Worm (Caenorhabditis elegans) whole organism, L1 larva: ENCODE data around the gene nduf-9.

Source experiments
- C04F5.9 ChIP-seq: sonication (generic microtip); optimal IDR thresholded peaks from 2 replicates; lab custom pipeline; 2016; ENCODE audit warnings: missing genetic modification characterization, missing compliant biosample characterization
- C16A3.4 ChIP-seq: fragments of 150-350 bp; optimal IDR thresholded peaks from 2 replicates; lab custom pipeline; 2014; ENCODE audit warnings: missing biosample characterization, missing genetic modification characterization
- C34B4.2 ChIP-seq: sonication (generic microtip); optimal IDR thresholded peaks from 2 replicates; lab custom pipeline; 2017; ENCODE audit warnings: mild to moderate bottlenecking, missing genetic modification characterization, missing compliant biosample characterization
- Y116A8C.19 ChIP-seq: sonication (generic microtip); optimal IDR thresholded peaks from 2 replicates; lab custom pipeline; 2016; ENCODE audit warnings: missing compliant biosample characterization, missing genetic modification characterization, borderline replicate concordance
- aha-1 ChIP-seq: fragments of 150-350 bp; optimal IDR thresholded peaks from 2 replicates; lab custom pipeline; 2014; ENCODE audit warnings: missing biosample characterization, missing genetic modification characterization
- alr-1 ChIP-seq: fragments of 200-800 bp; sonication (Bioruptor generic); optimal IDR thresholded peaks from 2 replicates; lab custom pipeline; 2018; ENCODE audit warnings: borderline replicate concordance, mild to moderate bottlenecking, missing genetic modification characterization, missing compliant biosample characterization
- aly-2 ChIP-seq: fragments of 150-350 bp; optimal IDR thresholded peaks from 2 replicates; lab custom pipeline; 2014; ENCODE audit warnings: missing biosample characterization, missing genetic modification characterization
- ama-1 ChIP-seq: fragments of 150-350 bp; optimal IDR thresholded peaks from 2 replicates; lab custom pipeline; 2014
- ceh-63 ChIP-seq: fragments of 200-800 bp; sonication (Bioruptor generic); optimal IDR thresholded peaks from 2 replicates; lab custom pipeline; 2018; ENCODE audit warnings: mild to moderate bottlenecking, missing genetic modification characterization, missing compliant biosample characterization
- ceh-8 ChIP-seq: fragments of 200-800 bp; sonication (Bioruptor generic); optimal IDR thresholded peaks from 2 replicates; lab custom pipeline; 2018; ENCODE audit warnings: mild to moderate bottlenecking, missing genetic modification characterization, moderate library complexity, missing compliant biosample characterization
- ceh-82 ChIP-seq, 3 experiments: fragments of 150-350 bp in 1 of 3; sonication (generic microtip) in 2 of 3; optimal IDR thresholded peaks; 2 replicates each; lab custom pipeline; 2014 to 2017; ENCODE audit warnings: missing biosample characterization in 3 of 3, missing genetic modification characterization in 3 of 3
- dpl-1 ChIP-seq, 3 experiments: fragments of 150-350 bp in 2 of 3; sonication (generic microtip) in 1 of 3; optimal IDR thresholded peaks; 2 replicates each; lab custom pipeline; 2014 to 2017; ENCODE audit warnings: missing biosample characterization in 3 of 3, missing genetic modification characterization in 3 of 3, missing genetic modification reagents in 3 of 3
- dsc-1 ChIP-seq: sonication (generic microtip); optimal IDR thresholded peaks from 2 replicates; lab custom pipeline; 2016; ENCODE audit warnings: mild to moderate bottlenecking, missing genetic modification characterization, missing compliant biosample characterization
- efl-3 ChIP-seq: fragments of 200-800 bp; sonication (Bioruptor generic); optimal IDR thresholded peaks from 2 replicates; lab custom pipeline; 2018; ENCODE audit warnings: mild to moderate bottlenecking, missing genetic modification characterization, missing compliant biosample characterization
- elt-3 ChIP-seq, 6 experiments: fragments of 150-350 bp in 1 of 6; sonication (generic microtip); optimal IDR thresholded peaks; 2 replicates each; lab custom pipeline; 2017 to 2018; ENCODE audit warnings: missing biosample characterization in 6 of 6, missing genetic modification characterization in 6 of 6, inconsistent platforms in 1 of 6
- ets-5 ChIP-seq: fragments of 200-800 bp; sonication (Bioruptor generic); IDR thresholded peaks from 2 replicates; pipeline ENCODE4 v1.3.6; 2022; ENCODE audit warnings: missing genetic modification characterization, missing compliant biosample characterization
- fkh-10 ChIP-seq: sonication (generic microtip); optimal IDR thresholded peaks from 2 replicates; lab custom pipeline; 2017; ENCODE audit warnings: missing biosample characterization, missing genetic modification reagents, missing genetic modification characterization
- fkh-8 ChIP-seq: sonication (generic microtip); optimal IDR thresholded peaks from 2 replicates; lab custom pipeline; 2016; ENCODE audit warnings: mild to moderate bottlenecking, missing genetic modification characterization, missing compliant biosample characterization
- fos-1 ChIP-seq: fragments of 150-350 bp; optimal IDR thresholded peaks from 2 replicates; lab custom pipeline; 2014; ENCODE audit warnings: missing biosample characterization, missing genetic modification characterization
- grh-1 ChIP-seq: fragments of 200-800 bp; sonication (Bioruptor generic); IDR thresholded peaks from 2 replicates; pipeline ENCODE4 v1.3.6; 2022; ENCODE audit warnings: missing genetic modification reagents, missing genetic modification characterization, missing compliant biosample characterization
- irx-1 ChIP-seq: sonication (generic microtip); optimal IDR thresholded peaks from 2 replicates; lab custom pipeline; 2016; ENCODE audit warnings: missing genetic modification characterization, missing compliant biosample characterization
- isw-1 ChIP-seq: fragments of 200-800 bp; sonication (Bioruptor generic); IDR thresholded peaks from 2 replicates; pipeline ENCODE4 v1.3.6; 2022; ENCODE audit warnings: missing genetic modification characterization, missing compliant biosample characterization
- lin-14 ChIP-seq: fragments of 200-800 bp; sonication (Bioruptor generic); optimal IDR thresholded peaks from 2 replicates; lab custom pipeline; 2018; ENCODE audit warnings: mild to moderate bottlenecking, missing genetic modification characterization, moderate library complexity, missing compliant biosample characterization
- lin-39 ChIP-seq: fragments of 150-350 bp; optimal IDR thresholded peaks from 2 replicates; lab custom pipeline; 2014; ENCODE audit warnings: missing biosample characterization, missing genetic modification reagents, missing genetic modification characterization
- lir-3 ChIP-seq: sonication (generic microtip); optimal IDR thresholded peaks from 2 replicates; lab custom pipeline; 2016; ENCODE audit warnings: mild to moderate bottlenecking, missing genetic modification characterization, moderate library complexity, missing compliant biosample characterization; ENCODE audit not compliant: poor library complexity
- lsy-2 ChIP-seq, 2 experiments: fragments of 150-350 bp; optimal IDR thresholded peaks; 2 replicates each; lab custom pipeline; 2014; ENCODE audit warnings: missing biosample characterization in 2 of 2, missing genetic modification characterization in 2 of 2
- mef-2 ChIP-seq: fragments of 150-350 bp; optimal IDR thresholded peaks from 2 replicates; lab custom pipeline; 2014; ENCODE audit warnings: missing biosample characterization, missing genetic modification characterization
- nhr-11 ChIP-seq: fragments of 150-350 bp; optimal IDR thresholded peaks from 2 replicates; lab custom pipeline; 2014; ENCODE audit warnings: missing biosample characterization, missing genetic modification characterization
- nhr-12 ChIP-seq: sonication (generic microtip); optimal IDR thresholded peaks from 2 replicates; lab custom pipeline; 2017; ENCODE audit warnings: missing biosample characterization, missing genetic modification characterization
- nhr-19 ChIP-seq: fragments of 200-800 bp; sonication (Bioruptor generic); conservative IDR thresholded peaks from 2 replicates; pipeline ENCODE4 v1.3.6; 2022; ENCODE audit warnings: missing genetic modification characterization, missing compliant biosample characterization
- nhr-20 ChIP-seq: sonication (generic microtip); optimal IDR thresholded peaks from 2 replicates; lab custom pipeline; 2016; ENCODE audit warnings: mild to moderate bottlenecking, missing genetic modification characterization, missing compliant biosample characterization
- nhr-237 ChIP-seq: fragments of 150-350 bp; optimal IDR thresholded peaks from 2 replicates; lab custom pipeline; 2014; ENCODE audit warnings: missing biosample characterization, missing genetic modification characterization
- nhr-28 ChIP-seq: fragments of 150-350 bp; optimal IDR thresholded peaks from 2 replicates; lab custom pipeline; 2014; ENCODE audit warnings: missing biosample characterization, missing genetic modification characterization
- nhr-47 ChIP-seq: sonication (generic microtip); optimal IDR thresholded peaks from 2 replicates; lab custom pipeline; 2016; ENCODE audit warnings: mild to moderate bottlenecking, missing genetic modification characterization, moderate library complexity, missing compliant biosample characterization
- nhr-71 ChIP-seq: sonication (generic microtip); optimal IDR thresholded peaks from 2 replicates; lab custom pipeline; 2016; ENCODE audit warnings: mild to moderate bottlenecking, missing genetic modification characterization, moderate library complexity, missing compliant biosample characterization
- nhr-76 ChIP-seq: sonication (generic microtip); optimal IDR thresholded peaks from 2 replicates; lab custom pipeline; 2017; ENCODE audit warnings: missing biosample characterization, missing genetic modification characterization
- nhr-90 ChIP-seq: sonication (generic microtip); optimal IDR thresholded peaks from 2 replicates; lab custom pipeline; 2016; ENCODE audit warnings: mild to moderate bottlenecking, missing genetic modification characterization, missing compliant biosample characterization; ENCODE audit not compliant: poor library complexity
- pag-3 ChIP-seq: sonication (generic microtip); optimal IDR thresholded peaks from 2 replicates; lab custom pipeline; 2017; ENCODE audit warnings: missing genetic modification characterization, mild to moderate bottlenecking, missing compliant biosample characterization, antibody characterized with exemption, borderline replicate concordance; ENCODE audit not compliant: insufficient read depth
- pax-3 ChIP-seq: fragments of 200-800 bp; sonication (Bioruptor generic); optimal IDR thresholded peaks from 2 replicates; lab custom pipeline; 2018; ENCODE audit warnings: mild to moderate bottlenecking, missing genetic modification characterization, moderate library complexity, missing compliant biosample characterization
- pqm-1 ChIP-seq: sonication (generic microtip); optimal IDR thresholded peaks from 3 replicates; lab custom pipeline; 2017; ENCODE audit warnings: missing biosample characterization, missing genetic modification characterization
- skn-1 ChIP-seq: fragments of 150-350 bp; optimal IDR thresholded peaks from 2 replicates; lab custom pipeline; 2014; ENCODE audit warnings: missing biosample characterization, missing genetic modification characterization
- snpc-4 ChIP-seq: fragments of 150-350 bp; optimal IDR thresholded peaks from 2 replicates; lab custom pipeline; 2014; ENCODE audit warnings: missing biosample characterization, missing genetic modification characterization
- snu-23 ChIP-seq: sonication (generic microtip); optimal IDR thresholded peaks from 2 replicates; lab custom pipeline; 2016; ENCODE audit warnings: missing genetic modification characterization, missing compliant biosample characterization
- sox-4 ChIP-seq: sonication (generic microtip); optimal IDR thresholded peaks from 2 replicates; lab custom pipeline; 2016; ENCODE audit warnings: missing genetic modification characterization, missing compliant biosample characterization
- sptf-1 ChIP-seq: fragments of 150-350 bp; optimal IDR thresholded peaks from 2 replicates; lab custom pipeline; 2014; ENCODE audit warnings: missing biosample characterization, missing genetic modification characterization
- sup-37 ChIP-seq: fragments of 200-800 bp; sonication (Bioruptor generic); optimal IDR thresholded peaks from 2 replicates; lab custom pipeline; 2018; ENCODE audit warnings: mild to moderate bottlenecking, missing genetic modification characterization, missing compliant biosample characterization
- unc-30 ChIP-seq: sonication (generic microtip); optimal IDR thresholded peaks from 2 replicates; lab custom pipeline; 2017; ENCODE audit warnings: missing biosample characterization, missing genetic modification characterization
- unc-62 ChIP-seq: fragments of 150-350 bp; optimal IDR thresholded peaks from 2 replicates; lab custom pipeline; 2014; ENCODE audit warnings: missing biosample characterization, missing genetic modification reagents, missing genetic modification characterization
- unc-98 ChIP-seq: fragments of 200-800 bp; sonication (Bioruptor generic); IDR thresholded peaks from 2 replicates; pipeline ENCODE4 v1.3.6; 2022; ENCODE audit warnings: missing genetic modification characterization, missing compliant biosample characterization
- vab-15 ChIP-seq: sonication (generic microtip); optimal IDR thresholded peaks from 2 replicates; lab custom pipeline; 2017; ENCODE audit warnings: missing genotype, mild to moderate bottlenecking, missing genetic modification characterization, missing compliant biosample characterization
- xbp-1 ChIP-seq: sonication (generic microtip); optimal IDR thresholded peaks from 2 replicates; lab custom pipeline; 2016; ENCODE audit warnings: missing genetic modification characterization, missing compliant biosample characterization
- zag-1 ChIP-seq: fragments of 150-350 bp; optimal IDR thresholded peaks from 2 replicates; lab custom pipeline; 2014; ENCODE audit warnings: missing biosample characterization, missing genetic modification characterization
- zip-4 ChIP-seq: fragments of 200-800 bp; sonication (Bioruptor generic); optimal IDR thresholded peaks from 2 replicates; lab custom pipeline; 2018; ENCODE audit warnings: mild to moderate bottlenecking, missing genetic modification characterization, moderate library complexity, missing compliant biosample characterization
- ztf-11 ChIP-seq, 2 experiments: sonication (generic microtip); optimal IDR thresholded peaks; 2 replicates each; lab custom pipeline; 2016 to 2017; ENCODE audit warnings: missing genetic modification characterization in 2 of 2, missing biosample characterization in 1 of 2, missing compliant biosample characterization in 1 of 2

Gene nduf-9

ce11 chrIII:3220287-3220686 lies 28.1 kb downstream of the nduf-9 start:
- TF ChIP-seq sox-4 (no peak), elt-3 (tag; optimal IDR thresholded peaks at IDR 0.05; lab: Kevin White, UChicago) (no peak), zag-1 (tag; lab: Kevin White, UChicago) (no peak), snpc-4 (no peak), dpl-1 (GFP tag; optimal IDR thresholded peaks at IDR 0.05; lab: Kevin White, UChicago) (peak in 1 of 3 experiments; percentile 15), isw-1 (0 out of 2 replicates have a peak, but pooled peaks have one; percentile 19), alr-1 (tag; lab: Kevin White, UChicago) (no peak), unc-62 (no peak), nhr-47 (tag; lab: Kevin White, UChicago) (peak; percentile 59), ztf-11 (tag; optimal IDR thresholded peaks at IDR 0.05; lab: Kevin White, UChicago) (no peak), fkh-10 (peak; percentile 5), pag-3 (tag; lab: Kevin White, UChicago) (no peak), nhr-20 (tag; lab: Kevin White, UChicago) (no peak), ama-1 (no peak), fkh-8 (tag; lab: Kevin White, UChicago) (peak; percentile 68), lsy-2 (tag; optimal IDR thresholded peaks at IDR 0.05; lab: Kevin White, UChicago) (peak; percentile 29 to 51), unc-98 (no peak), nhr-11 (tag; lab: Kevin White, UChicago) (no peak), dsc-1 (peak; percentile 1), lir-3 (no peak), lin-14 (GFP tag; lab: Kevin White, UChicago) (peak; percentile 89), mef-2 (tag; lab: Kevin White, UChicago) (no peak), ceh-63 (GFP tag; lab: Kevin White, UChicago) (no peak), aly-2 (tag; lab: Kevin White, UChicago) (no peak), nhr-90 (tag; lab: Kevin White, UChicago) (no peak), ets-5 (no peak), nhr-28 (tag; lab: Kevin White, UChicago) (no peak), sup-37 (GFP tag; lab: Kevin White, UChicago) (no peak), pax-3 (tag; lab: Kevin White, UChicago) (no peak), nhr-237 (tag; lab: Kevin White, UChicago) (no peak), efl-3 (GFP tag; lab: Kevin White, UChicago) (no peak), zip-4 (GFP tag; lab: Kevin White, UChicago) (no peak), C16A3.4 (tag; lab: Kevin White, UChicago) (no peak), xbp-1 (no peak), unc-30 (tag; lab: Kevin White, UChicago) (no peak), nhr-71 (peak; percentile 59), sptf-1 (tag; lab: Kevin White, UChicago) (no peak), pqm-1 (tag; lab: Kevin White, UChicago) (no peak), snu-23 (peak; percentile 33), lin-39 (no peak), grh-1 (GFP tag; lab: Robert Waterston, UW) (no peak), skn-1 (no peak), nhr-76 (tag; lab: Kevin White, UChicago) (no peak), nhr-19 (GFP tag; lab: Robert Waterston, UW) (no peak), ceh-82 (tag; optimal IDR thresholded peaks at IDR 0.05; lab: Kevin White, UChicago) (peak in 2 of 3 experiments; percentile 13 to 49), irx-1 (tag; lab: Kevin White, UChicago) (no peak), vab-15 (tag; lab: Kevin White, UChicago) (no peak), nhr-12 (tag; lab: Kevin White, UChicago) (no peak), C34B4.2 (tag; lab: Kevin White, UChicago) (no peak), ceh-8 (no peak), C04F5.9 (no peak), aha-1 (tag; lab: Kevin White, UChicago) (no peak), fos-1 (tag; lab: Kevin White, UChicago) (no peak), Y116A8C.19 (tag; lab: Kevin White, UChicago) (no peak)
